Fruit fly (Drosophila melanogaster) whole organism, pupa: Measurements from ENCODE around the gene Dscam2.

Experiments used
- CG10348 ChIP-seq: fragments of 200-800 bp; sonication (Bioruptor generic); IDR thresholded peaks from 2 replicates; pipeline ENCODE4 v1.3.6; 2022; ENCODE audit warnings: missing biosample characterization, missing genetic modification characterization
- CG12605 ChIP-seq: fragments of 200-800 bp; sonication (Bioruptor generic); IDR thresholded peaks from 2 replicates; pipeline ENCODE4 v1.3.6; 2022; ENCODE audit warnings: missing biosample characterization, missing genetic modification characterization
- CG13204 ChIP-seq: fragments of 200-800 bp; sonication (Bioruptor generic); optimal IDR thresholded peaks from 2 replicates; lab custom pipeline; 2018; ENCODE audit warnings: missing biosample characterization, mild to moderate bottlenecking, missing genetic modification characterization, moderate library complexity
- CG14655 ChIP-seq: fragments of 200-800 bp; sonication (Bioruptor generic); optimal IDR thresholded peaks from 3 replicates; lab custom pipeline; 2017; ENCODE audit warnings: mild to moderate bottlenecking, missing biosample characterization, missing genetic modification reagents, missing genetic modification characterization
- CG15710 ChIP-seq: fragments of 200-800 bp; sonication (Bioruptor generic); optimal IDR thresholded peaks from 2 replicates; lab custom pipeline; 2018; ENCODE audit warnings: missing biosample characterization, mild to moderate bottlenecking, missing genetic modification characterization, moderate library complexity
- CG17806 ChIP-seq: fragments of 200-800 bp; sonication (Bioruptor generic); optimal IDR thresholded peaks from 2 replicates; lab custom pipeline; 2018; ENCODE audit warnings: missing biosample characterization, mild to moderate bottlenecking, missing genetic modification characterization, moderate library complexity
- CG32121 ChIP-seq: fragments of 200-800 bp; sonication (Bioruptor generic); IDR thresholded peaks from 2 replicates; pipeline ENCODE4 v1.3.6; 2022; ENCODE audit warnings: missing biosample characterization, missing genetic modification characterization
- CG34367 ChIP-seq: fragments of 200-800 bp; sonication (Bioruptor generic); optimal IDR thresholded peaks from 2 replicates; lab custom pipeline; 2018; ENCODE audit warnings: missing biosample characterization, mild to moderate bottlenecking, missing genetic modification characterization
- CG4496 ChIP-seq: fragments of 200-800 bp; sonication (Bioruptor generic); IDR thresholded peaks from 3 replicates; pipeline ENCODE4 v1.3.6; 2022; ENCODE audit warnings: missing biosample characterization, missing genetic modification characterization
- CG8159 ChIP-seq: fragments of 200-800 bp; sonication (Bioruptor generic); optimal IDR thresholded peaks from 3 replicates; lab custom pipeline; 2018; ENCODE audit warnings: missing biosample characterization, mild to moderate bottlenecking, missing genetic modification characterization, moderate library complexity
- CG8301 ChIP-seq: fragments of 200-800 bp; sonication (Bioruptor generic); optimal IDR thresholded peaks from 2 replicates; lab custom pipeline; 2018; ENCODE audit warnings: missing biosample characterization, mild to moderate bottlenecking, missing genetic modification characterization
- CG9948 ChIP-seq: fragments of 200-800 bp; sonication (Bioruptor generic); optimal IDR thresholded peaks from 2 replicates; lab custom pipeline; 2018; ENCODE audit warnings: missing biosample characterization, mild to moderate bottlenecking, missing genetic modification characterization, moderate library complexity
- D1 ChIP-seq: fragments of 200-800 bp; sonication (Bioruptor generic); optimal IDR thresholded peaks from 2 replicates; lab custom pipeline; 2018; ENCODE audit warnings: missing biosample characterization, mild to moderate bottlenecking, missing genetic modification characterization, moderate library complexity
- EcR ChIP-seq: fragments of 200-800 bp; sonication (Bioruptor generic); optimal IDR thresholded peaks from 3 replicates; lab custom pipeline; 2019; ENCODE audit warnings: missing biosample characterization, missing genetic modification characterization, mild to moderate bottlenecking, moderate library complexity, missing genetic modification reagents
- Ets98B ChIP-seq: fragments of 200-800 bp; sonication (Bioruptor generic); IDR thresholded peaks from 2 replicates; pipeline ENCODE4 v1.3.6; 2022; ENCODE audit warnings: missing biosample characterization, missing genetic modification characterization
- Pif1A ChIP-seq: fragments of 200-800 bp; sonication (Bioruptor generic); optimal IDR thresholded peaks from 3 replicates; lab custom pipeline; 2016; ENCODE audit warnings: missing biosample characterization, missing genetic modification characterization
- Pif1B ChIP-seq: fragments of 200-800 bp; sonication (Bioruptor generic); optimal IDR thresholded peaks from 3 replicates; lab custom pipeline; 2016; ENCODE audit warnings: missing biosample characterization, missing genetic modification characterization
- Snoo ChIP-seq: fragments of 200-800 bp; sonication (Bioruptor generic); optimal IDR thresholded peaks from 3 replicates; lab custom pipeline; 2017; ENCODE audit warnings: missing biosample characterization, mild to moderate bottlenecking, missing genetic modification characterization, inconsistent platforms
- fd96Ca ChIP-seq: fragments of 200-800 bp; sonication (Bioruptor generic); IDR thresholded peaks from 3 replicates; pipeline ENCODE4 v1.3.6; 2022; ENCODE audit warnings: missing biosample characterization, missing genetic modification characterization
- gl ChIP-seq: fragments of 200-800 bp; sonication (Bioruptor generic); optimal IDR thresholded peaks from 2 replicates; lab custom pipeline; 2018; ENCODE audit warnings: missing biosample characterization, mild to moderate bottlenecking, missing genetic modification characterization
- rn ChIP-seq: fragments of 200-800 bp; sonication (Bioruptor generic); IDR thresholded peaks from 2 replicates; pipeline ENCODE4 v1.3.6; 2022; ENCODE audit warnings: missing biosample characterization, missing genetic modification characterization

Dscam2 gene

dm6 chr3L:7184739-7185488, 4.8 kb downstream of the Dscam2 start:
- TF ChIP-seq CG14655 (GFP tag; lab: Kevin White, UChicago) (no peak), CG4496 (GFP tag; lab: Robert Waterston, UW) (no peak), CG9948 (tag; lab: Kevin White, UChicago) (peak; percentile 24), rn (GFP tag; lab: Robert Waterston, UW) (no peak), CG12605 (GFP tag; lab: Robert Waterston, UW) (no peak), Snoo (no peak), CG34367 (tag; lab: Kevin White, UChicago) (peak; percentile 8), D1 (tag; lab: Kevin White, UChicago) (no peak), CG15710 (tag; lab: Kevin White, UChicago) (peak; percentile 47), Pif1B (GFP tag; lab: Kevin White, UChicago) (no peak), EcR (GFP tag; lab: Kevin White, UChicago) (no peak), CG32121 (no peak), Ets98B (GFP tag; lab: Robert Waterston, UW) (no peak), CG10348 (GFP tag; lab: Robert Waterston, UW) (no peak), gl (tag; lab: Kevin White, UChicago) (no peak), CG13204 (no peak), fd96Ca (no peak), CG17806 (tag; lab: Kevin White, UChicago) (peak; percentile 15), CG8301 (tag; lab: Kevin White, UChicago) (no peak), CG8159 (tag; lab: Kevin White, UChicago) (peak; percentile 62), Pif1A (GFP tag; lab: Kevin White, UChicago) (no peak)

- no peak for TF ChIP-seq Pif1A (GFP tag; lab: Kevin White, UChicago)
- no peak for TF ChIP-seq CG13204
- TF ChIP-seq CG32121: no peak
- TF ChIP-seq D1 (tag; lab: Kevin White, UChicago): no peak
- no peak for TF ChIP-seq CG17806 (tag; lab: Kevin White, UChicago)
These were observed 27.8 kb downstream of the Dscam2 start for dm6 chr3L:7161924-7162323.

dm6 chr3L:7161310-7161709, 28.4 kb downstream of the Dscam2 start:
- TF ChIP-seq CG9948 (tag; lab: Kevin White, UChicago) (no peak), Pif1B (GFP tag; lab: Kevin White, UChicago) (no peak), Pif1A (GFP tag; lab: Kevin White, UChicago) (no peak), fd96Ca (no peak), CG13204 (no peak), CG8159 (tag; lab: Kevin White, UChicago) (no peak), Ets98B (GFP tag; lab: Robert Waterston, UW) (no peak), EcR (GFP tag; lab: Kevin White, UChicago) (no peak), gl (tag; lab: Kevin White, UChicago) (no peak), rn (GFP tag; lab: Robert Waterston, UW) (no peak), CG15710 (tag; lab: Kevin White, UChicago) (no peak), CG8301 (tag; lab: Kevin White, UChicago) (no peak), CG17806 (tag; lab: Kevin White, UChicago) (no peak), Snoo (no peak), CG10348 (GFP tag; lab: Robert Waterston, UW) (no peak), CG14655 (GFP tag; lab: Kevin White, UChicago) (no peak), D1 (tag; lab: Kevin White, UChicago) (no peak), CG12605 (GFP tag; lab: Robert Waterston, UW) (no peak), CG34367 (tag; lab: Kevin White, UChicago) (no peak), CG32121 (no peak)

dm6 chr3L:7157713-7158112, 32.0 kb downstream of the Dscam2 start, which contains the start of gene CG8620:
Gene CG8620 (plus strand): TSS chr3L:7158099.
- TF ChIP-seq CG13204 (no peak), CG17806 (tag; lab: Kevin White, UChicago) (no peak), CG8301 (tag; lab: Kevin White, UChicago) (no peak), CG4496 (GFP tag; lab: Robert Waterston, UW) (no peak), D1 (tag; lab: Kevin White, UChicago) (no peak), fd96Ca (no peak), CG34367 (tag; lab: Kevin White, UChicago) (no peak), CG14655 (GFP tag; lab: Kevin White, UChicago) (no peak), Snoo (no peak), gl (tag; lab: Kevin White, UChicago) (no peak), Pif1A (GFP tag; lab: Kevin White, UChicago) (no peak), CG12605 (GFP tag; lab: Robert Waterston, UW) (no peak), rn (GFP tag; lab: Robert Waterston, UW) (no peak), CG8159 (tag; lab: Kevin White, UChicago) (no peak), CG9948 (tag; lab: Kevin White, UChicago) (no peak), CG15710 (tag; lab: Kevin White, UChicago) (no peak), CG32121 (no peak)
- TF ChIP-seq, all 21 proteins: peak for 0

dm6 chr3L:7156890-7157289, 32.8 kb downstream of the Dscam2 start, which contains the start of gene corn:
Gene corn (minus strand): TSS chr3L:7157073.
- TF ChIP-seq CG12605 (GFP tag; lab: Robert Waterston, UW) (no peak), Ets98B (GFP tag; lab: Robert Waterston, UW) (no peak; the same call in 1 of the 2 replicates), CG14655 (GFP tag; lab: Kevin White, UChicago) (no peak), CG15710 (tag; lab: Kevin White, UChicago) (no peak), CG9948 (tag; lab: Kevin White, UChicago) (no peak), D1 (tag; lab: Kevin White, UChicago) (no peak), CG8301 (tag; lab: Kevin White, UChicago) (no peak), rn (GFP tag; lab: Robert Waterston, UW) (no peak), Snoo (no peak), CG34367 (tag; lab: Kevin White, UChicago) (no peak), CG17806 (tag; lab: Kevin White, UChicago) (no peak), EcR (GFP tag; lab: Kevin White, UChicago) (no peak), CG8159 (tag; lab: Kevin White, UChicago) (no peak), Pif1A (GFP tag; lab: Kevin White, UChicago) (peak; percentile 20), CG10348 (GFP tag; lab: Robert Waterston, UW) (no peak), CG4496 (GFP tag; lab: Robert Waterston, UW) (peak; percentile 31; the same call in 1 of the 3 replicates), Pif1B (GFP tag; lab: Kevin White, UChicago) (peak; percentile 41)
